Fruit fly (Drosophila melanogaster): Measurements from ENCODE around the gene rtet.

The rtet gene

DNA sequence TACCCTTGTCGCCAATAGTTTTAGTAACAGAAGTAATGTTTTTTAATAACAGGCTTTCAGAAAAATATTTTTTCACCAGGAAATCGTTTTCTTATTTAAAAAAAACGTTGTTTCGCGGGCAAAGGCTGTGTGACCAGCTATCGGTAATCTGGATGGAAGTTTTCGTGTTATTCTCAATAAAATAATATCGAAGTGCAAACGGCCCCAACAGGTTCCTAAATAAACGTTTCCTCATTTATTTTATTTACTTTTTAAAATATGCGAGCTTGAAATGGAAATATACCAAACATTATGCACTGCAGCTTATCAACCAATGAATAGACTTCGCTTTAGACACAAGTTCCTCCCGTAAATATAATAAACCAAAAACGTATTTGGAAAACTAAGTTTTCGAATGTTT is 21.8 kb downstream of the rtet start, which contains the start of gene Ice2 (continued):
- TF ChIP-seq CG16779 (GFP tag; IDR thresholded peaks at IDR 0.05) (no peak), CG9437 (GFP tag; optimal IDR thresholded peaks at IDR 0.05) (no peak), ci (GFP tag; IDR thresholded peaks at IDR 0.05) (0 out of 3 replicates have a peak, but pooled peaks have one; percentile 14), kni (GFP tag; optimal IDR thresholded peaks at IDR 0.05) (no peak), slp2 (GFP tag; optimal IDR thresholded peaks at IDR 0.05) (no peak), tgo (GFP tag; IDR thresholded peaks at IDR 0.05) (no peak), lola (GFP tag; optimal IDR thresholded peaks at IDR 0.05) (no peak), Doc3 (GFP tag; IDR thresholded peaks at IDR 0.05; ENCODE audit: partially characterized antibody) (no peak), CG11398 (GFP tag; optimal IDR thresholded peaks at IDR 0.05) (no peak), CG18599 (GFP tag; optimal IDR thresholded peaks at IDR 0.05) (no peak), CG10462 (GFP tag; optimal IDR thresholded peaks at IDR 0.05) (no peak), oc (tag; optimal IDR thresholded peaks at IDR 0.05) (no peak), wdn (GFP tag; IDR thresholded peaks at IDR 0.05) (no peak), tx (GFP tag; optimal IDR thresholded peaks at IDR 0.05) (no peak), Sry-δ (GFP tag; optimal IDR thresholded peaks at IDR 0.05) (peak; percentile 49), CG15011 (GFP tag; optimal IDR thresholded peaks at IDR 0.05) (no peak), fd96Cb (tag; optimal IDR thresholded peaks at IDR 0.05) (no peak), CG31441 (GFP tag; IDR thresholded peaks at IDR 0.05) (no peak), CG13624 (GFP tag; optimal IDR thresholded peaks at IDR 0.05) (no peak), CG33557 (GFP tag; optimal IDR thresholded peaks at IDR 0.05) (no peak), nmo (GFP tag; optimal IDR thresholded peaks at IDR 0.05) (no peak), CG17568 (GFP tag; optimal IDR thresholded peaks at IDR 0.05) (no peak), CG12155 (GFP tag; optimal IDR thresholded peaks at IDR 0.05) (no peak), al (GFP tag; IDR thresholded peaks at IDR 0.05) (no peak), jing (GFP tag; optimal IDR thresholded peaks at IDR 0.05) (no peak), Drgx (GFP tag; IDR thresholded peaks at IDR 0.05) (no peak), br (optimal IDR thresholded peaks at IDR 0.05) (no peak), stwl (tag; optimal IDR thresholded peaks at IDR 0.05) (peak; percentile 42), CG31388 (GFP tag; optimal IDR thresholded peaks at IDR 0.05) (no peak), E2f1 (GFP tag; IDR thresholded peaks at IDR 0.05) (no peak), CG10209 (GFP tag; optimal IDR thresholded peaks at IDR 0.05) (no peak), CG13424 (tag; optimal IDR thresholded peaks at IDR 0.05) (peak; percentile 41), CG12299 (tag; optimal IDR thresholded peaks at IDR 0.05) (no peak), CG12071 (GFP tag; optimal IDR thresholded peaks at IDR 0.05) (no peak), CG8944 (GFP tag; optimal IDR thresholded peaks at IDR 0.05) (no peak), dmrt11E (tag; optimal IDR thresholded peaks at IDR 0.05) (no peak), Hr39 (optimal IDR thresholded peaks at IDR 0.05) (no peak), Dfd (GFP tag; optimal IDR thresholded peaks at IDR 0.05) (no peak), lov (optimal IDR thresholded peaks at IDR 0.05) (no peak), lov (GFP tag; IDR thresholded peaks at IDR 0.05) (no peak), Atf3 (GFP tag; optimal IDR thresholded peaks at IDR 0.05) (no peak), pfk (GFP tag; optimal IDR thresholded peaks at IDR 0.05) (no peak), sd (tag; optimal IDR thresholded peaks at IDR 0.05) (no peak), ken (GFP tag; IDR thresholded peaks at IDR 0.05) (no peak), rib (GFP tag; IDR thresholded peaks at IDR 0.05) (no peak), CHES-1-like (GFP tag; optimal IDR thresholded peaks at IDR 0.05) (no peak), CG9727 (GFP tag; optimal IDR thresholded peaks at IDR 0.05) (no peak), Ets65A (GFP tag) (no peak), CG6272 (GFP tag; IDR thresholded peaks at IDR 0.05) (no peak), CG11560 (tag; IDR thresholded peaks at IDR 0.05) (no peak), H2.0 (GFP tag; IDR thresholded peaks at IDR 0.05) (no peak), Hmr (GFP tag; optimal IDR thresholded peaks at IDR 0.05) (no peak), ato (GFP tag; IDR thresholded peaks at IDR 0.05; ENCODE audit: partially characterized antibody) (no peak)
